Worm (Caenorhabditis elegans) whole organism, young adult: ENCODE results near the gene Y51B9A.14.

Source experiments
- atf-7 ChIP-seq: sonication (generic microtip); optimal IDR thresholded peaks from 2 replicates; lab custom pipeline; 2017; ENCODE audit warnings: mild to moderate bottlenecking, missing genetic modification characterization, missing compliant biosample characterization
- dpl-1 ChIP-seq: fragments of 150-350 bp; optimal IDR thresholded peaks from 2 replicates; lab custom pipeline; 2014; ENCODE audit warnings: missing biosample characterization, missing genetic modification reagents, missing genetic modification characterization
- let-607 ChIP-seq, 2 experiments: fragments of 200-800 bp in 1 of 2; sonication (Bioruptor generic) in 1 of 2; sonication (generic microtip) in 1 of 2; optimal IDR thresholded peaks; 2 replicates each; lab custom pipeline; 2016 to 2018; ENCODE audit warnings: mild to moderate bottlenecking in 2 of 2, missing compliant biosample characterization in 2 of 2, missing genetic modification characterization in 2 of 2, moderate library complexity in 2 of 2, missing genotype in 1 of 2
- nhr-27 ChIP-seq: fragments of 200-800 bp; sonication (Bioruptor generic); optimal IDR thresholded peaks from 2 replicates; lab custom pipeline; 2018; ENCODE audit warnings: mild to moderate bottlenecking, missing genetic modification characterization, moderate library complexity, missing compliant biosample characterization
- snpc-3.4 ChIP-seq: sonication (generic microtip); optimal IDR thresholded peaks from 2 replicates; lab custom pipeline; 2017; ENCODE audit warnings: missing genetic modification characterization, mild to moderate bottlenecking, missing compliant biosample characterization, antibody characterized with exemption, moderate library complexity, missing genotype, missing genetic modification reagents

ce11 chrII:9416381-9417276 lies 18.4 kb upstream of the Y51B9A.14 start, which contains the start of the genes gss-1 and chch-3:
- TF ChIP-seq snpc-3.4 (tag; lab: Kevin White, UChicago) (no peak), atf-7 (tag; lab: Kevin White, UChicago) (no peak), let-607 (tag; optimal IDR thresholded peaks at IDR 0.05; lab: Kevin White, UChicago) (no peak), nhr-27 (no peak), dpl-1 (GFP tag; lab: Kevin White, UChicago) (no peak)
